Worm (Caenorhabditis elegans) whole organism, L1 larva: ENCODE measurements around the gene K08D8.1.
"Not testable (repeated sequence)": the region's sequence is repeated elsewhere in the genome, so short reads cannot be mapped to it uniquely, and the experiment has no call there.

Experiments
- C16A3.4 ChIP-seq: fragments of 150-350 bp; optimal IDR thresholded peaks from 2 replicates; lab custom pipeline; 2014; ENCODE audit warnings: missing biosample characterization, missing genetic modification characterization
- C34B4.2 ChIP-seq: sonication (generic microtip); optimal IDR thresholded peaks from 2 replicates; lab custom pipeline; 2017; ENCODE audit warnings: mild to moderate bottlenecking, missing genetic modification characterization, missing compliant biosample characterization
- Y116A8C.19 ChIP-seq: sonication (generic microtip); optimal IDR thresholded peaks from 2 replicates; lab custom pipeline; 2016; ENCODE audit warnings: missing compliant biosample characterization, missing genetic modification characterization, borderline replicate concordance
- ceh-90 ChIP-seq: sonication (generic microtip); optimal IDR thresholded peaks from 2 replicates; lab custom pipeline; 2016; ENCODE audit warnings: missing genetic modification characterization, missing compliant biosample characterization
- dpl-1 ChIP-seq, 3 experiments: fragments of 150-350 bp in 2 of 3; sonication (generic microtip) in 1 of 3; optimal IDR thresholded peaks; 2 replicates each; lab custom pipeline; 2014 to 2017; ENCODE audit warnings: missing biosample characterization in 3 of 3, missing genetic modification characterization in 3 of 3, missing genetic modification reagents in 3 of 3
- dsc-1 ChIP-seq: sonication (generic microtip); optimal IDR thresholded peaks from 2 replicates; lab custom pipeline; 2016; ENCODE audit warnings: mild to moderate bottlenecking, missing genetic modification characterization, missing compliant biosample characterization
- efl-1 ChIP-seq, 4 experiments: fragments of 150-350 bp; optimal IDR thresholded peaks in 3 of 4; peaks in 1 of 4; 1 replicate in 1 of 4; 2 replicates in 3 of 4; lab custom pipeline; 2014; ENCODE audit warnings: missing biosample characterization in 2 of 4, missing genetic modification characterization in 2 of 4, missing genetic modification reagents in 2 of 4
- egl-13 ChIP-seq: sonication (generic microtip); optimal IDR thresholded peaks from 2 replicates; lab custom pipeline; 2016; ENCODE audit warnings: missing genotype, missing genetic modification reagents, missing genetic modification characterization, missing compliant biosample characterization
- elt-2 ChIP-seq: sonication (generic microtip); optimal IDR thresholded peaks from 2 replicates; lab custom pipeline; 2016; ENCODE audit warnings: missing genetic modification characterization, mild to moderate bottlenecking, inconsistent platforms, missing compliant biosample characterization, missing genetic modification reagents
- fkh-10 ChIP-seq: sonication (generic microtip); optimal IDR thresholded peaks from 2 replicates; lab custom pipeline; 2017; ENCODE audit warnings: missing biosample characterization, missing genetic modification reagents, missing genetic modification characterization
- fkh-4 ChIP-seq: sonication (generic microtip); optimal IDR thresholded peaks from 2 replicates; lab custom pipeline; 2016; ENCODE audit warnings: missing compliant biosample characterization, missing genetic modification characterization, borderline replicate concordance
- fos-1 ChIP-seq: fragments of 150-350 bp; optimal IDR thresholded peaks from 2 replicates; lab custom pipeline; 2014; ENCODE audit warnings: missing biosample characterization, missing genetic modification characterization
- hlh-4 ChIP-seq: sonication (generic microtip); optimal IDR thresholded peaks from 2 replicates; lab custom pipeline; 2016; ENCODE audit warnings: mild to moderate bottlenecking, missing genetic modification characterization, missing compliant biosample characterization
- irx-1 ChIP-seq: sonication (generic microtip); optimal IDR thresholded peaks from 2 replicates; lab custom pipeline; 2016; ENCODE audit warnings: missing genetic modification characterization, missing compliant biosample characterization
- jun-1 ChIP-seq: fragments of 150-350 bp; optimal IDR thresholded peaks from 2 replicates; lab custom pipeline; 2014; ENCODE audit warnings: missing biosample characterization, missing genetic modification reagents, missing genetic modification characterization
- lin-39 ChIP-seq: fragments of 150-350 bp; optimal IDR thresholded peaks from 2 replicates; lab custom pipeline; 2014; ENCODE audit warnings: missing biosample characterization, missing genetic modification reagents, missing genetic modification characterization
- mep-1 ChIP-seq: fragments of 150-350 bp; optimal IDR thresholded peaks from 2 replicates; lab custom pipeline; 2014; ENCODE audit warnings: missing biosample characterization, missing genetic modification characterization
- nhr-20 ChIP-seq: sonication (generic microtip); optimal IDR thresholded peaks from 2 replicates; lab custom pipeline; 2016; ENCODE audit warnings: mild to moderate bottlenecking, missing genetic modification characterization, missing compliant biosample characterization
- nhr-237 ChIP-seq: fragments of 150-350 bp; optimal IDR thresholded peaks from 2 replicates; lab custom pipeline; 2014; ENCODE audit warnings: missing biosample characterization, missing genetic modification characterization
- nhr-85 ChIP-seq: sonication (generic microtip); peaks from one replicate; lab custom pipeline; 2016; ENCODE audit warnings: missing genetic modification characterization, inconsistent platforms, missing compliant biosample characterization
- nhr-90 ChIP-seq: sonication (generic microtip); optimal IDR thresholded peaks from 2 replicates; lab custom pipeline; 2016; ENCODE audit warnings: mild to moderate bottlenecking, missing genetic modification characterization, missing compliant biosample characterization; ENCODE audit not compliant: poor library complexity
- pax-3 ChIP-seq: fragments of 200-800 bp; sonication (Bioruptor generic); optimal IDR thresholded peaks from 2 replicates; lab custom pipeline; 2018; ENCODE audit warnings: mild to moderate bottlenecking, missing genetic modification characterization, moderate library complexity, missing compliant biosample characterization
- pqm-1 ChIP-seq: sonication (generic microtip); optimal IDR thresholded peaks from 3 replicates; lab custom pipeline; 2017; ENCODE audit warnings: missing biosample characterization, missing genetic modification characterization
- rnt-1 ChIP-seq: sonication (generic microtip); optimal IDR thresholded peaks from 2 replicates; lab custom pipeline; 2016; ENCODE audit warnings: mild to moderate bottlenecking, missing genetic modification characterization, moderate library complexity, missing compliant biosample characterization
- snpc-4 ChIP-seq: fragments of 150-350 bp; optimal IDR thresholded peaks from 2 replicates; lab custom pipeline; 2014; ENCODE audit warnings: missing biosample characterization, missing genetic modification characterization
- swsn-7 ChIP-seq: sonication (generic microtip); optimal IDR thresholded peaks from 2 replicates; lab custom pipeline; 2016; ENCODE audit warnings: missing genetic modification characterization, missing compliant biosample characterization
- unc-30 ChIP-seq: sonication (generic microtip); optimal IDR thresholded peaks from 2 replicates; lab custom pipeline; 2017; ENCODE audit warnings: missing biosample characterization, missing genetic modification characterization
- vab-15 ChIP-seq: sonication (generic microtip); optimal IDR thresholded peaks from 2 replicates; lab custom pipeline; 2017; ENCODE audit warnings: missing genotype, mild to moderate bottlenecking, missing genetic modification characterization, missing compliant biosample characterization
- xbp-1 ChIP-seq: sonication (generic microtip); optimal IDR thresholded peaks from 2 replicates; lab custom pipeline; 2016; ENCODE audit warnings: missing genetic modification characterization, missing compliant biosample characterization
- zip-4 ChIP-seq: fragments of 200-800 bp; sonication (Bioruptor generic); optimal IDR thresholded peaks from 2 replicates; lab custom pipeline; 2018; ENCODE audit warnings: mild to moderate bottlenecking, missing genetic modification characterization, moderate library complexity, missing compliant biosample characterization
- ztf-11 ChIP-seq, 2 experiments: sonication (generic microtip); optimal IDR thresholded peaks; 2 replicates each; lab custom pipeline; 2016 to 2017; ENCODE audit warnings: missing genetic modification characterization in 2 of 2, missing biosample characterization in 1 of 2, missing compliant biosample characterization in 1 of 2

The K08D8.1 gene

DNA sequence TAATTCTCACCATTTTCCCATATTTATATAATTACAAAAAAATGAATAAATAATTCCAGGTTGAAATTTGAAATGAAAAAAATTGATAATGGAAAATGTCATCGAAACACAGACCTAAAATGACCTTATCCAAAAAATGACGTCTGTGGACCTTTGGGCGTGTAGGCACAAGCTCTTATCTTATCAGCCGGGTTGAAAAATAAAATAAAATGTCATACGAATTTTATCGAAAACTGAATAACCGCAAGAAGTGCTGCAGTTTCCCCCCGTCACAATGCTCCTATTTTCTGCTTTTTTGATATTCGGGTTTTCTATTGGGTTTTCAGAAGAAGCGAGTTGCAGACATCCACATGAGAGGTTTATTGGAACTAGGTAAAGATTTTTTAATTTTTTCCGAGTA is 26.4 kb upstream of the K08D8.1 start, which contains the start of gene clec-186:
clec-186 (plus strand) TSS at position 226 of the 400 bp plus-strand sequence.
- no peak for TF ChIP-seq mep-1 (tag; lab: Kevin White, UChicago)
- peak; percentile 97 for TF ChIP-seq elt-2 (tag; lab: Kevin White, UChicago)
- TF ChIP-seq nhr-20 (tag; lab: Kevin White, UChicago): peak; percentile 18
- no peak for TF ChIP-seq efl-1 (optimal IDR thresholded peaks at IDR 0.05; lab: Kevin White, UChicago)
- TF ChIP-seq efl-1 (GFP tag; optimal IDR thresholded peaks at IDR 0.05 in 1 of 2; lab: Kevin White, UChicago): peak in 1 of 2 experiments; percentile 20
- TF ChIP-seq pax-3 (tag; lab: Kevin White, UChicago): peak; percentile 45
- no peak for TF ChIP-seq lin-39
- TF ChIP-seq C34B4.2 (tag; lab: Kevin White, UChicago): no peak
- peak; percentile 5 for TF ChIP-seq jun-1 (tag; lab: Kevin White, UChicago)
- TF ChIP-seq pqm-1 (tag; lab: Kevin White, UChicago): peak; percentile 40

DNA sequence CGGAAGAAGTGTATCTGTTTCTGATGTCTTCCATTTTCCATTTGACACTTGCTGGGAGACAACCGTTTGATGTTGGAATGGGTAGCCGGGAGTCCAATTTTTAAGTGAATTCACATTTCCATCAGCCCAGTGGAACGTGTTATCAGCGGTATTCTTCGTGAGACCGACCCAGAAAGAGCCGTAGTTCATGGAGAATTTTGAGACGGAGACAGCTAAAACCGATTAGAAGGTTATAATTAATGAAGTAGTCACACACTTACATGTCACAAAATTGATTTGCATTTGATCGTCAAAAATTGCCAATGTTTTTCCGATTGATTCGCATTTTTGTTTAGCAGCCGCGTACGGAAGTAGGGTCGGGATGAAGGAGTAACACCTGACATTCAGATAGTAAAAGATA is 22.9 kb upstream of the K08D8.1 start:
- no peak for TF ChIP-seq dsc-1
- peak; percentile 34 for TF ChIP-seq elt-2 (tag; lab: Kevin White, UChicago)
- TF ChIP-seq, all 84 proteins: peak for 1

DNA sequence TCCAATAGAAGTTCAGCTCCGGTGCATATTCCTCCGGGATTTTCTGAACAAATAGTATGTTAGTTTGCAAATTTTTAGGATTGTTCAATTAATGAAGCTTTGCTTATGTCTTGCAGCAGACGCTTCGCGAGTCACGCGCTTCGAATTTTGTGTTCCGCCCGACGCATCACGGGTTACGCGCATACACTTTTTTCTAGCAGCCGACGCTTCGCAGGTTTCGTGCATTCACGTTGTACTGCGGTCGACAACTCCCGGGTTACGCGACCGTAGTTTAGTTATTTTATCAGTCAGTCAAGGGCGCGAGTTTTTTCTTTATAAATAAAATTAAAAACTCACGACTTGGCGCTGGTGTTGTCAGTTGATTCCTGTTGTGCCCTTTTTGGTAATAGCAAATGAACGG is 22.5 kb upstream of the K08D8.1 start:
- TF ChIP-seq C34B4.2 (tag; lab: Kevin White, UChicago): no peak
- TF ChIP-seq swsn-7 (tag; lab: Kevin White, UChicago): no peak
- no peak for TF ChIP-seq hlh-4 (tag; lab: Kevin White, UChicago)
- no peak for TF ChIP-seq vab-15

DNA sequence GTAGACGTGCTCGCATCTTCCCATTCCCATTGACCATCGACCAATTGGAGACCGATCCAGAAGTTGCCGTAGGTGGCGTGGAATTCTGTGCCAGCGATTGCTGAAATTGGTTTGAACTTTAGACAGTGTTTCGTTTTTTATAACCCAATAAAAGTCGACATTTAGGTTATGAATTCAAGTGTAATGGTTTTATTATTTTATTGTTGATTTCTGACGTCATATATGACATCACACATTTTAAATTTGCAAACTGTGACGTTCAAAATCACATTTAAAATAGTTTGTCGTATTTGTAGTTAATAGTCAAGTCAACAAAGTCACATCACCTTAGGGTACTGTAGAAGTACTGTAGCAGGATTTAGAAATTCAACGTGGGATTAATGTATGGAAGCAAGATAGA is 22.0 kb upstream of the K08D8.1 start:
- TF ChIP-seq elt-2 (tag; lab: Kevin White, UChicago): no peak
- no peak for TF ChIP-seq unc-30
- no peak for TF ChIP-seq Y116A8C.19 (tag; lab: Kevin White, UChicago)
- TF ChIP-seq fos-1: no peak
- TF ChIP-seq irx-1 (tag; lab: Kevin White, UChicago): no peak
- TF ChIP-seq dpl-1 (GFP tag; optimal IDR thresholded peaks at IDR 0.05; lab: Kevin White, UChicago): no peak
- no peak for TF ChIP-seq fkh-10 (GFP tag; lab: Kevin White, UChicago)
- no peak for TF ChIP-seq nhr-85 (tag; lab: Kevin White, UChicago)
- no peak for TF ChIP-seq snpc-4
- TF ChIP-seq C16A3.4 (tag; lab: Kevin White, UChicago): no peak
- no peak for TF ChIP-seq zip-4 (GFP tag; lab: Kevin White, UChicago)
- TF ChIP-seq rnt-1 (tag; lab: Kevin White, UChicago): no peak
- TF ChIP-seq egl-13 (tag; lab: Kevin White, UChicago): no peak
- TF ChIP-seq ztf-11 (tag; optimal IDR thresholded peaks at IDR 0.05; lab: Kevin White, UChicago): no peak
- TF ChIP-seq fkh-4 (tag; lab: Kevin White, UChicago): no peak
- no peak for TF ChIP-seq ceh-90
- no peak for TF ChIP-seq nhr-237 (tag; lab: Kevin White, UChicago)

DNA sequence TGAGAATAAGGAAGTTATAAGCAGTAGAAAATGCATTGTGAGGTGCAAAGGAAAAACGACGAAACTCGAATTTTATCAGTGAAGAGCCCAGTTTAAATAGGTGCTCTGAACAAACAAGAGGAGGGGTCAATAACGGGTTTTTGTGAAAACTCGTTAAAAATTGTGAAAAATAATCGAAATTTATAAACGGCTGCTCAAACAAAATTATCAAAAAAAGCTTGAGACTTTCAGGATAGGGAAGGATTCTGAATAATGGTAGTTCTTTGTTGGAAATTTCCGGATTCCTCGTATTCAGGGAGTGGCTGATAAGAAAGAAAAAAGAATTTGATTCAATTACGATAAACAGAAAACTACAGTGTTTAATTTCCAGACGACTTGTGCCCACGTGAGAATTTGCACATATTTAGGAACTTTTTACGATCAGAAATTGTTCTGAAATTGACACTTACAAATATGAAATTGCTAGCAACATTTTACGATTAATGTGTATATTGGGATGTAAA is 20.8 kb upstream of the K08D8.1 start, which contains the start of gene clec-187:
clec-187 (minus strand) TSS at position 51 of the 503 bp plus-strand sequence.
- TF ChIP-seq elt-2 (tag; lab: Kevin White, UChicago) (peak; percentile 73), ztf-11 (tag; optimal IDR thresholded peaks at IDR 0.05; lab: Kevin White, UChicago) (no peak)

DNA sequence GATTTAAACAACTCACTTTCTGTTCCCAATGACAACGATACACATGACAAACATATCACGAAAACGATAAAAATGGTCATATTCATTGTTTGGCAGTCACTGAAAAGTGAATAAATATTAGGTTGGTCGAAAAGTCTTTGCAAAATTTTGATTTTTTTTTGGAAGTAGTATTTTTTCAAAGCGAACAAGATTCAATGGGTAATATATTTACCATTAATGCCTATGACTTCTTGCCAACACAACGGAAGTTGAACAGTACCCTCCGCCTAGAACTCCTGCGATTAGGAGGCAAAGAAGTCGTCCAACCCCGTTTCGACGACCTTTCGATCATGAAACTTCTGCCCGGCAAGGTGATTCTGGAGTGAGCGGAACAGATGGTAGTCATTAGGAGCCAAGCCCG is 17.0 kb upstream of the K08D8.1 start, which contains the start of gene ZK896.1:
ZK896.1 (minus strand) TSS at position 101 of the 400 bp plus-strand sequence.
- TF ChIP-seq xbp-1 (tag; lab: Kevin White, UChicago); ceh-90; nhr-90 (tag; lab: Kevin White, UChicago): not testable (repeated sequence)
- TF ChIP-seq, all 84 proteins: peak for 0; not testable (repeated sequence) for 84
